Fruit fly (Drosophila melanogaster) whole organism, wandering third instar larva: ENCODE data around the gene CG2021.

Experiments used
- Hr78 ChIP-seq: fragments of >200 bp; optimal IDR thresholded peaks from 2 replicates; lab custom pipeline; 2017; ENCODE audit warnings: missing biosample characterization, missing genetic modification characterization
- Jra ChIP-seq: sonication (Bioruptor generic); optimal IDR thresholded peaks from 2 replicates; lab custom pipeline; 2016; ENCODE audit warnings: missing biosample characterization, missing genetic modification characterization
- psq ChIP-seq: fragments of 200-800 bp; sonication (Bioruptor generic); optimal IDR thresholded peaks from 3 replicates; lab custom pipeline; 2017; ENCODE audit warnings: missing biosample characterization, mild to moderate bottlenecking, missing genetic modification characterization, moderate library complexity
- sv ChIP-seq: fragments of 200-800 bp; sonication (Bioruptor generic); optimal IDR thresholded peaks from 3 replicates; lab custom pipeline; 2016; ENCODE audit warnings: missing biosample characterization, missing genetic modification characterization

DNA sequence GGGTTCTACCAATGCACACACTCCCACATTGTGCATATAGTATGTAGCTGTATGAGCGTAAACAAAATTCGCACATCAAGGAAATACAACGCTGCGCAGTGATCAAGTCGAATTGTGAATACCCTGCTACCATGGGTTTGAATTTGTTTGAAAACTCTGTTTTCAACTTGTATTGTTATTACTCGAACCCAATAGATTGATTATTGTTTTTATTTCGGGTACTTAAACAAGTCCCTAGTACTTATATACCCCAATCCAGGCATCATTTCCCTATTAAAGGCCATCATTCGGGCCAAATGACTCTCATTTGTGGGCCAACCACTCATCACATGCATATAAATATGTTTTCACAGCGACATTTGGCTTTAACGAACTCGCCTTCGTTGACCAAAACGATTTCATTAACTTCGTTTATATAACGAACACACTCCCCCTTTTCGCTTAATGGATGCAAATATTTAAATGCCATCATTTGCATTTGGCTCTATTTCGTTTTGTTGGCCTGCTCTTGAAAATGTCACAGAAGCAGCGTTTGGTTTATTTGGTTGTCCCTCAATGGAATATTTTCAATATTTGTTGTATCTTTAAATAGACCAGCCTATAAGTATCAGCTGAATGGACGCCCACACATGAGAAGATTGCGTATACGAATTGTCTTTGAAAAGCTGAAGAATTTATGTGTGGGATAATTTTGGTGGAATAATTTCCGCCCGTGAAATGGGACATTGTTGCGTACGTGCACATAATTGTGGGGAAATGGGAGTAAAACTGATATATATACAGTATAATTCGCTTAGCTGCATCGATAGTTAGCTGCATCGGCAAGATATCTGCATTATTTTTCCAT, 36.9 kb downstream of the CG2021 start:
- TF ChIP-seq sv (GFP tag; lab: Kevin White, UChicago): peak; percentile 43
- TF ChIP-seq psq (GFP tag; lab: Kevin White, UChicago): peak; percentile 25
- TF ChIP-seq Jra (GFP tag; lab: Kevin White, UChicago): no peak
- no peak for TF ChIP-seq Hr78 (GFP tag; lab: Kevin White, UChicago)
